Fruit fly (Drosophila melanogaster): ENCODE data around the gene Trf2.

Trf2 gene

DNA sequence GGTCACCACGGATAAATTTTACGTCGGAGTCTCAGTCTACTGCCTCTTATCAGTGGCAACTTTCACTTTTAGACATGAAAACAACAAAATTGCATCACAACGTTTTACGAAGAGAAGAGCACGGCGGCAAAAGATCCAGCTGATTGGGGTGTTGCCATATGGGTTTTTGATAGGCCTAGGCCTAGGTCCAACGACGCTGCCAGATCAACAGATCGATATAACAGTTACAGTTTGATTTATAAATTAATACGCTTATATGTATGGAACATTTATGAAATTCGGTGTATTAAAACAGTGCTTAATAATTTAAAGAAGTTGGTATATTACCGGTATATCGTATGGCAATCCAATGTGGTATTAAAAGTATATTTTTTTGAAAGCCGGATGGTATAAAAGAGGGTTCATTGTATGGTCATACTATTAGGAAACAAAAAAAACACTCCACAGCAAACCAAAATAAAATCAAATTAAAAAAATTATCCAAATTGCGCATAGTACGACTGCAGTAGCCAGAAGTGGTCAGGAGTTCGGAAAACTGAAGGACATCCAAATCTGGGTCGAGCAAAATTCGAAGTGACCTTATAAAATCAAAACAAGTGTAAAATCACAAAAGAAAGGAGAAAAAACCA, 27.7 kb downstream of the Trf2 start, which contains the start of gene CG1440 (continued):
- TF ChIP-seq CG8359 (GFP tag; optimal IDR thresholded peaks at IDR 0.05; ENCODE audit: borderline replicate concordance) (no peak), CG11085 (GFP tag; IDR thresholded peaks at IDR 0.05) (no peak), Myb (GFP tag; optimal IDR thresholded peaks at IDR 0.05) (peak; percentile 43), tx (GFP tag; optimal IDR thresholded peaks at IDR 0.05) (no peak), CG11504 (tag; optimal IDR thresholded peaks at IDR 0.05) (no peak), CG17802 (tag; optimal IDR thresholded peaks at IDR 0.05) (no peak), nau (GFP tag; optimal IDR thresholded peaks at IDR 0.05) (no peak), dm (GFP tag; optimal IDR thresholded peaks at IDR 0.05) (peak; percentile 32), yki (optimal IDR thresholded peaks at IDR 0.05) (no peak), MESR4 (GFP tag; optimal IDR thresholded peaks at IDR 0.05) (peak; percentile 42), CG9797 (GFP tag; optimal IDR thresholded peaks at IDR 0.05) (peak; percentile 88), insv (GFP tag; optimal IDR thresholded peaks at IDR 0.05) (peak in 1 of 2 experiments; percentile 21), sima (GFP tag; optimal IDR thresholded peaks at IDR 0.05) (no peak), CG7839 (tag; optimal IDR thresholded peaks at IDR 0.05) (no peak), Trl (optimal IDR thresholded peaks at IDR 0.05) (no peak), Trl (GFP tag; optimal IDR thresholded peaks at IDR 0.05) (peak; percentile 10), pzg (GFP tag; optimal IDR thresholded peaks at IDR 0.05) (peak; percentile 84), tgo (GFP tag; IDR thresholded peaks at IDR 0.05) (no peak), CG17568 (GFP tag; optimal IDR thresholded peaks at IDR 0.05) (no peak), aop (GFP tag; IDR thresholded peaks at IDR 0.05) (no peak), CG11560 (tag; IDR thresholded peaks at IDR 0.05) (no peak), ken (GFP tag; IDR thresholded peaks at IDR 0.05) (no peak), CG15269 (tag; optimal IDR thresholded peaks at IDR 0.05) (no peak), Doc3 (GFP tag; IDR thresholded peaks at IDR 0.05; ENCODE audit: partially characterized antibody) (no peak), Dll (GFP tag; IDR thresholded peaks at IDR 0.05; ENCODE audit: partially characterized antibody) (peak; percentile 3; the same call in 1 of the 4 replicates), Jarid2 (GFP tag; optimal IDR thresholded peaks at IDR 0.05) (no peak), psq (GFP tag; optimal IDR thresholded peaks at IDR 0.05) (no peak), B-H2 (GFP tag; optimal IDR thresholded peaks at IDR 0.05) (no peak), CG8388 (GFP tag; optimal IDR thresholded peaks at IDR 0.05) (no peak), danr (GFP tag; IDR thresholded peaks at IDR 0.05) (no peak), BtbVII (GFP tag; optimal IDR thresholded peaks at IDR 0.05) (no peak), CG10267 (tag; optimal IDR thresholded peaks at IDR 0.05) (peak; percentile 75), pan (optimal IDR thresholded peaks at IDR 0.05) (no peak), pan (GFP tag; optimal IDR thresholded peaks at IDR 0.05 in 1 of 2, IDR thresholded peaks at IDR 0.05 in 1 of 2) (no peak), CG6813 (GFP tag; optimal IDR thresholded peaks at IDR 0.05) (peak; percentile 21), sd (tag; optimal IDR thresholded peaks at IDR 0.05) (no peak), az2 (GFP tag; optimal IDR thresholded peaks at IDR 0.05) (no peak), CG3163 (GFP tag; optimal IDR thresholded peaks at IDR 0.05) (no peak), CG11723 (GFP tag; optimal IDR thresholded peaks at IDR 0.05) (no peak), z (GFP tag; IDR thresholded peaks at IDR 0.05) (no peak), CG7786 (GFP tag; optimal IDR thresholded peaks at IDR 0.05) (peak; percentile 11), ind (GFP tag; optimal IDR thresholded peaks at IDR 0.05) (no peak), TFAM (GFP tag; optimal IDR thresholded peaks at IDR 0.05) (no peak), CG13894 (tag; optimal IDR thresholded peaks at IDR 0.05) (no peak), CG17359 (tag; optimal IDR thresholded peaks at IDR 0.05) (no peak), Gug (GFP tag; IDR thresholded peaks at IDR 0.05) (no peak), gem (tag; optimal IDR thresholded peaks at IDR 0.05) (no peak), CG2875 (GFP tag; optimal IDR thresholded peaks at IDR 0.05) (no peak), CTCF (GFP tag; optimal IDR thresholded peaks at IDR 0.05) (no peak), CG31441 (GFP tag; IDR thresholded peaks at IDR 0.05) (no peak), shn (GFP tag; optimal IDR thresholded peaks at IDR 0.05) (no peak), jumu (GFP tag; optimal IDR thresholded peaks at IDR 0.05) (peak; percentile 20)

Data from whole organism, embryonic.